Fruit fly (Drosophila melanogaster): ENCODE measurements around the gene FucT6.

Gene FucT6

DNA sequence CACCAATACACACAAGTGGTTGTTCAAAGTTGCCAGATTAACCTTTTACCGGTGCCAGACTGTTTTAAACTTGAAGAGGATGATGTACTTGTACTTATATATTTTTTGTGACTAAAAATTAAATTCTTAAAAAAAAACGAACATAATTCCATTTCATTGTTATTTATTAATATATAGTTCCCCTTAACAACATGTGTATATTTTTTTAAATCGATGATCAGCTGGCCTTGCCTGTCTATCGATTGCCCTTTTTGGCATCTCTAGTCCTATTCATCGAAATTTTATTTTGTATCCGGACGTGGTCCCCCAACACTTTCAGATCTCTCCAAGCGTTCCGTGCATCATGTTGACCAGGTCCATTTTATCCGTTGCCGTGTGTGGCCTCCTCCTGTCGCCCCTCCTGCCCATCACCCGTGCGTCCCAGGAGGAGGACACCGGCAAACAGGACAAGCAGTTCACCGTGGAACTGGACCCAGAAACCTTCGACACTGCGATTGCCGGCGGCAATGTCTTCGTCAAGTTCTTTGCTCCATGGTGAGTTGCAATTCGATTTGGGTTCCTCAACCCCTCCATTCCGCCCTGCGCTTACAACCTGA lies 7.1 kb upstream of the FucT6 start, which contains the start of gene prtp (continued):
- TF ChIP-seq Hmx (GFP tag; optimal IDR thresholded peaks at IDR 0.05) (no peak), CG9797 (GFP tag; optimal IDR thresholded peaks at IDR 0.05) (peak; percentile 15), tll (GFP tag; optimal IDR thresholded peaks at IDR 0.05) (no peak), mam (GFP tag; optimal IDR thresholded peaks at IDR 0.05) (no peak), hkb (optimal IDR thresholded peaks at IDR 0.05) (no peak), hkb (GFP tag; IDR thresholded peaks at IDR 0.05) (peak; percentile 50; the same call in 1 of the 2 replicates), Trl (optimal IDR thresholded peaks at IDR 0.05) (no peak), Trl (GFP tag; optimal IDR thresholded peaks at IDR 0.05) (no peak), dan (GFP tag; IDR thresholded peaks at IDR 0.05) (no peak), CG17186 (GFP tag; optimal IDR thresholded peaks at IDR 0.05) (no peak), CG16813 (GFP tag; IDR thresholded peaks at IDR 0.05; ENCODE audit: partially characterized antibody) (peak; percentile 40), CG2889 (GFP tag; IDR thresholded peaks at IDR 0.05) (no peak), vnd (GFP tag; IDR thresholded peaks at IDR 0.05; ENCODE audit: partially characterized antibody) (no peak), Tbp (GFP tag; optimal IDR thresholded peaks at IDR 0.05) (no peak), CG8089 (GFP tag; optimal IDR thresholded peaks at IDR 0.05) (no peak), CG1233 (GFP tag; optimal IDR thresholded peaks at IDR 0.05) (no peak), abd-A (tag; optimal IDR thresholded peaks at IDR 0.05) (no peak), ftz-f1 (GFP tag; optimal IDR thresholded peaks at IDR 0.05) (no peak), pros (GFP tag; optimal IDR thresholded peaks at IDR 0.05) (no peak), ci (GFP tag; IDR thresholded peaks at IDR 0.05) (peak; percentile 40; the same call in 2 of the 3 replicates), CG9876 (GFP tag; optimal IDR thresholded peaks at IDR 0.05) (no peak), Dfd (GFP tag; optimal IDR thresholded peaks at IDR 0.05) (no peak), Ets65A (GFP tag) (no peak), tap (tag; optimal IDR thresholded peaks at IDR 0.05) (no peak), lola (GFP tag; optimal IDR thresholded peaks at IDR 0.05) (no peak), pho (GFP tag; optimal IDR thresholded peaks at IDR 0.05) (no peak), CG12236 (GFP tag; optimal IDR thresholded peaks at IDR 0.05) (no peak), CG6689 (GFP tag; IDR thresholded peaks at IDR 0.05) (no peak), CG11504 (tag; optimal IDR thresholded peaks at IDR 0.05) (no peak), CG15514 (GFP tag; optimal IDR thresholded peaks at IDR 0.05) (peak; percentile 77), Aef1 (GFP tag; IDR thresholded peaks at IDR 0.05) (no peak; the same call in 2 of the 3 replicates), bcd (GFP tag; optimal IDR thresholded peaks at IDR 0.05) (no peak), CG33213 (GFP tag; optimal IDR thresholded peaks at IDR 0.05) (no peak), CG12769 (tag; optimal IDR thresholded peaks at IDR 0.05) (no peak), HLH3B (GFP tag; IDR thresholded peaks at IDR 0.05) (0 out of 2 replicates have a peak, but pooled peaks have one; percentile 6), Dp (GFP tag; optimal IDR thresholded peaks at IDR 0.05) (peak; percentile 41), twi (tag; optimal IDR thresholded peaks at IDR 0.05) (no peak), bowl (GFP tag; IDR thresholded peaks at IDR 0.05) (no peak), CG15073 (GFP tag; optimal IDR thresholded peaks at IDR 0.05) (no peak), HLH4C (GFP tag; IDR thresholded peaks at IDR 0.05; ENCODE audit: partially characterized antibody) (peak; percentile 56; the same call in 2 of the 3 replicates), dm (GFP tag; optimal IDR thresholded peaks at IDR 0.05) (no peak), CG17829 (tag; optimal IDR thresholded peaks at IDR 0.05) (no peak), mirr (GFP tag; optimal IDR thresholded peaks at IDR 0.05) (no peak), pan (optimal IDR thresholded peaks at IDR 0.05) (no peak), pan (GFP tag; optimal IDR thresholded peaks at IDR 0.05 in 1 of 2, IDR thresholded peaks at IDR 0.05 in 1 of 2) (peak in 1 of 2 experiments; percentile 33), CG4360 (GFP tag; IDR thresholded peaks at IDR 0.05) (no peak), Dref (GFP tag; IDR thresholded peaks at IDR 0.05) (peak; percentile 66), CG11398 (GFP tag; optimal IDR thresholded peaks at IDR 0.05) (no peak), br (optimal IDR thresholded peaks at IDR 0.05) (no peak), odd (GFP tag; optimal IDR thresholded peaks at IDR 0.05) (no peak), HHEX (GFP tag; optimal IDR thresholded peaks at IDR 0.05) (no peak), ro (GFP tag; IDR thresholded peaks at IDR 0.05) (no peak)

All from whole organism, embryonic.